Worm (Caenorhabditis elegans) whole organism, early embryonic: Measurements from ENCODE around the gene clec-121.

Source experiments
- aly-1 ChIP-seq: sonication (generic microtip); optimal IDR thresholded peaks from 2 replicates; lab custom pipeline; 2016; ENCODE audit warnings: missing genetic modification characterization, missing compliant biosample characterization
- ama-1 ChIP-seq: fragments of 150-350 bp; optimal IDR thresholded peaks from 2 replicates; lab custom pipeline; 2014
- ceh-36 ChIP-seq: sonication (generic microtip); optimal IDR thresholded peaks from 2 replicates; lab custom pipeline; 2016; ENCODE audit warnings: missing genetic modification characterization, inconsistent platforms, missing compliant biosample characterization
- hmg-4 ChIP-seq: fragments of 200-800 bp; sonication (Bioruptor generic); optimal IDR thresholded peaks from 2 replicates; lab custom pipeline; 2018; ENCODE audit warnings: mild to moderate bottlenecking, missing genetic modification characterization, missing compliant biosample characterization
- hnd-1 ChIP-seq: sonication (generic microtip); optimal IDR thresholded peaks from 2 replicates; lab custom pipeline; 2016; ENCODE audit warnings: missing genetic modification characterization, missing compliant biosample characterization
- scrt-1 ChIP-seq: fragments of 200-800 bp; sonication (Bioruptor generic); IDR thresholded peaks from 2 replicates; pipeline ENCODE4 v1.3.6; 2022; ENCODE audit warnings: missing genetic modification characterization, missing compliant biosample characterization
- sea-1 ChIP-seq: fragments of 200-800 bp; sonication (Bioruptor generic); conservative IDR thresholded peaks from 2 replicates; pipeline ENCODE4 v1.3.6; 2022; ENCODE audit warnings: missing genetic modification characterization, missing compliant biosample characterization
- tbx-11 ChIP-seq: fragments of 200-800 bp; sonication (Bioruptor generic); IDR thresholded peaks from 2 replicates; pipeline ENCODE4 v1.3.6; 2022; ENCODE audit warnings: missing genetic modification characterization, missing compliant biosample characterization

DNA sequence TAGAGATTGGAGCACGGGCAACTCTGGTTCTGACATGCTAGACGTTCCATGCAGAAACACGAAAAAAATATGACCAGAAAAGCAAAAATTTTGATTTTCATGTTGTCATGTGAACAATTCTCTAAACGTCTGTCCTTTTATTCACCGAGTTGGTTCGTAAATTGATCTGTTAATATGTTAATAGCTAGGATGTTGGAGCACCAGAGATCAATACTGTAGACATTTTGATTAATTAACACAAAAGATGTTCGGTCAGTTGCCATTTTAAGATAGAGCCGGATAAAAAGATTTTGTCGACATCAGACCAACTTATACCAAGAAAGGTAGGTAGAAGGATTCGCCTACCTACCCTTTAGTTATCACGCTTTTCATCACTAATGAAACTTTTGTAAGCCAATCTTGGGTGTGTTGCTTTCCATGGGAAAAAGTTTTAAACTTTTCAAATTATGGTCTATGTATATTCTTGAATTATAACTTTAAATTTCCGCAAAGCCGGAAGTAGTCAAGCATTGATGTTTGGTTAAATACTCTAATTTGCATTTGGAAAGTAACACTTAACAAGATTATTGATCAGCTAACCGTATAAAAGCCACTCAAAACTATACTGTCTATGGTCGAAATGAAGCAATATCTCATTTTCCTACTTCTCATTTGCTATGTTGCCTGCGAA, 47.5 kb downstream of the clec-121 start, which contains the start of the genes T10D4.11 and T10D4.1:
- no peak for TF ChIP-seq sea-1
- no peak for TF ChIP-seq ama-1
- no peak for TF ChIP-seq ceh-36
- TF ChIP-seq hmg-4 (GFP tag; lab: Kevin White, UChicago), result no peak
- no peak for TF ChIP-seq scrt-1 (GFP tag; lab: Robert Waterston, UW)
- no peak for TF ChIP-seq tbx-11
- no peak for TF ChIP-seq aly-1 (tag; lab: Kevin White, UChicago)
- no peak for TF ChIP-seq hnd-1
